Worm (Caenorhabditis elegans): ENCODE measurements around the gene F42C5.5.

DNA sequence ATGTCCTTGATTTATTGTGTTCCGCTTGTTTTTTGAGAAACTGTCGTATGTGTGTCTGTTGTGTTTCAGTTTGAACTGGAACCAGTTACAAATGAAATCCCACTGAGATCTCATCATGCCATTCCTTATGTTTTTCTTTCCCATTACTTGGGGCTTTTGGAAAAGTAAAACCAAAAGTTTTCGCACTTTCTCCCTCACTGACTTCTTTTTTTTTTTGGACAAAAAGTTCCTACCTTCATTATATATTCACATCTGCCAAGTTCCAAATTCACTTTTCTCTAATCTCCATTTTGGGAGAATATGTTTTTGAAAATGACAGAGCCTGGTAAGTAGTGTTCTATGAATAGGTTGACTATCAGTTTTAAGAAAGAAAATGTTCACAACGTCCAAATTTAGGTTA lies 17.4 kb downstream of the F42C5.5 start, which contains the start of gene C06E4.2:
- TF ChIP-seq mab-5 (tag; optimal IDR thresholded peaks at IDR 0.05) (no peak), snpc-4 (tag; optimal IDR thresholded peaks at IDR 0.05) (no peak), lsy-2 (tag; optimal IDR thresholded peaks at IDR 0.05) (no peak), ceh-83 (GFP tag; optimal IDR thresholded peaks at IDR 0.05) (no peak), sem-2 (GFP tag; optimal IDR thresholded peaks at IDR 0.05) (no peak), bed-3 (GFP tag; optimal IDR thresholded peaks at IDR 0.05) (no peak), hlh-1 (tag; optimal IDR thresholded peaks at IDR 0.05) (no peak), ceh-43 (GFP tag; optimal IDR thresholded peaks at IDR 0.05) (no peak), unc-62 (GFP tag; optimal IDR thresholded peaks at IDR 0.05) (no peak), pha-4 (tag; optimal IDR thresholded peaks at IDR 0.05) (no peak), drap-1 (GFP tag; optimal IDR thresholded peaks at IDR 0.05) (no peak)
